Worm (Caenorhabditis elegans): ENCODE data around the gene B0252.11.

DNA sequence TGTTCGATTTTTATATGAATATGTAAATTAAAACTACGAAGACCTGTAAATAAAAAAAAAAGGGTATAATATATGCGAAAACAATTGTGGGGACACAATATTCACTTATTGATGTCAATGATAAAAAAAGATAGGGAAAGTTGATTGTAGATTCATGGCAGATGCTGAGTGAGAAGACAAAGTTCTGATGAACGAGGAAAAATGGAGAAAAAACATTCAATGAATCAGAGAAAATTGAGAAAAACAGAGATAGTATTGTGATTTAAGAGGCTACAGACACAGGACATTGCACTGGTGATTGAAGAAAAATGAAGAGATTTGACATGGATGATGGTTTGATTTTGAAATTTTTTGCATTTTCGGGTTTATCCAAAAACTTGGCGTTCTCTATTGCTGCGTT lies 8.9 kb downstream of the B0252.11 start:
- no peak for TF ChIP-seq lin-39 (tag; optimal IDR thresholded peaks at IDR 0.05)
- no peak for TF ChIP-seq mep-1 (tag; optimal IDR thresholded peaks at IDR 0.05)
- TF ChIP-seq nhr-19 (GFP tag; conservative IDR thresholded peaks at IDR 0.05) = no peak
- TF ChIP-seq unc-130 (tag; optimal IDR thresholded peaks at IDR 0.05) = no peak
- no peak for TF ChIP-seq lin-15B (tag; optimal IDR thresholded peaks at IDR 0.05)
- TF ChIP-seq isw-1 (GFP tag; IDR thresholded peaks at IDR 0.05) = no peak

All from whole organism, L1 larva.